Fruit fly (Drosophila melanogaster): ENCODE results near the gene form3.

form3 gene

dm6 chr3L:7156239-7156638 lies 61.6 kb downstream of the form3 start:
- TF ChIP-seq CG12768 (GFP tag; optimal IDR thresholded peaks at IDR 0.05), result no peak
- TF ChIP-seq CG11617 (GFP tag; optimal IDR thresholded peaks at IDR 0.05), result no peak
- TF ChIP-seq Hr96 (GFP tag; optimal IDR thresholded peaks at IDR 0.05), result no peak
- TF ChIP-seq CG7045 (GFP tag; optimal IDR thresholded peaks at IDR 0.05), result no peak
- TF ChIP-seq pad (GFP tag; optimal IDR thresholded peaks at IDR 0.05), result no peak
- no peak for TF ChIP-seq ovo (GFP tag; optimal IDR thresholded peaks at IDR 0.05)
- no peak for TF ChIP-seq CG14711 (tag; optimal IDR thresholded peaks at IDR 0.05)
- TF ChIP-seq toe (GFP tag; optimal IDR thresholded peaks at IDR 0.05), result no peak
- TF ChIP-seq tj (GFP tag; optimal IDR thresholded peaks at IDR 0.05), result no peak
- TF ChIP-seq CG7101 (tag; optimal IDR thresholded peaks at IDR 0.05), result no peak
- TF ChIP-seq Crg-1 (GFP tag; optimal IDR thresholded peaks at IDR 0.05), result no peak
- TF ChIP-seq bab1 (GFP tag; optimal IDR thresholded peaks at IDR 0.05), result no peak
- no peak for TF ChIP-seq cnc (optimal IDR thresholded peaks at IDR 0.05)
- TF ChIP-seq kay (GFP tag; ENCODE audit: borderline replicate concordance), result no peak
- TF ChIP-seq CG1620 (GFP tag; optimal IDR thresholded peaks at IDR 0.05), result no peak

DNA sequence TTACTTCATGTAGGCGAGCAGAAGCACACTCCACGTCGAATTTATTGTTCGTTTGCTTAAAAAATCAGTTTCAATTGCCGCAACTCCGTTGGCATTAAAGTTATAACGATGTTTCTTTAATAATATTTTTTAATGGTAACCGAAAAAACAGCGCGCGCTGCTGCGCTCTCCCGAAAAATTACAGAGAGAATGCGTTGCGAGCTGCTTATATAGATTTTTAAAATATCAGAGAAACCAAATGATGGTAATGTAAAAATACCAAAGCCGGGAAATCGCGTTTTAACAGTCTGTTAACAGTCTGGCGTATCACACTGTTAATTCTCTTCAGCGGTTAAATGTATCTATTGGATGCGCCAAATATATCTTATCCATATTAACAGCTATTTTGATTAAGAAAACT lies 62.3 kb downstream of the form3 start, which contains the start of gene corn:
Gene corn (minus strand): TSS at position 184 of the 400 bp plus-strand sequence.
- TF ChIP-seq CG12768 (GFP tag; optimal IDR thresholded peaks at IDR 0.05), result no peak
- peak; percentile 6 for TF ChIP-seq CG7101 (tag; optimal IDR thresholded peaks at IDR 0.05)

DNA sequence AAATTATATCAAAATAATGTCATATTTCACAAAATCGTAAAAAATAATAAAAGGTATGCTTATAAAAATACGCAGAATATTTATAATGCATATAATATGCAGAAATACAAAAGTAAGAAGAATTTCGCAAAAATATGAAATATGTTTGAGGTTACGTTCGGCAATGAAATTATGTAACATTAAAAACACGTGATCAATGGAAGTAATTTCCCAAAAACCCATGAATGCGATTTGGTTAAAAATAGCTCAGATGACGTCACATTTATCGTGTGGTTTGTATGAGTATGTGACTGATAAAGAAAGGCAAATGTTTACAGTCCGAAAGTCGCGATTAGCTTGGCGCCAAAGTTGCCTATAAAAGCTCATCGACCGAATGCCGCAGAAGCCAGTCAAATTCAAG lies 63.1 kb downstream of the form3 start, which contains the start of gene CG8620:
Gene CG8620 (plus strand): TSS at position 387 of the 400 bp plus-strand sequence.
- TF ChIP-seq toe (GFP tag; optimal IDR thresholded peaks at IDR 0.05) (no peak), Hr96 (GFP tag; optimal IDR thresholded peaks at IDR 0.05) (no peak), CG12768 (GFP tag; optimal IDR thresholded peaks at IDR 0.05) (no peak), CG1620 (GFP tag; optimal IDR thresholded peaks at IDR 0.05) (no peak), CG7101 (tag; optimal IDR thresholded peaks at IDR 0.05) (no peak), Clk (GFP tag; optimal IDR thresholded peaks at IDR 0.05) (no peak), CG5204 (GFP tag; optimal IDR thresholded peaks at IDR 0.05) (no peak), cnc (optimal IDR thresholded peaks at IDR 0.05) (no peak), ovo (GFP tag; optimal IDR thresholded peaks at IDR 0.05) (no peak)

DNA sequence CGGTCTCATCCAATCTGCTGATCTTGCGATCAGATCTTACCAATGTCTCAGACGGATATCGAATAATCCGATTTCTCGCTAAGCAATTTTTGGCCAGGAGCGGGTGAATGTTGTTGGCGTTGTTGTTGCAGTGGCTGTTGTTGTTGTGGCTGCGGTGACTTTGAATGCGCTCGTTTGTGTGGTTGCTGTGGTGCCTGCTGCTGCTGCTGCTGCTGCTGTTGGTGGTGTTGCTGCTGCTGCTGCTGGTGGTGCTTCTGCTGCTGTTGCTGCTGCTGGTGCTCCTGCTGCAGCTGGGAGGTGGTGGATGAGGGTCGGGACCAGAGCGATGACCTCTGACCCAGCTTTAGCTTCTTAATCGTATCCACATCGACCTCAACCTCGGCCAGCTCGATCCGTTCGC lies 66.7 kb downstream of the form3 start:
- TF ChIP-seq bab1 (GFP tag; optimal IDR thresholded peaks at IDR 0.05) (no peak), CG33017 (tag; optimal IDR thresholded peaks at IDR 0.05) (no peak), Hr96 (GFP tag; optimal IDR thresholded peaks at IDR 0.05) (no peak), CG7101 (tag; optimal IDR thresholded peaks at IDR 0.05) (no peak), Crg-1 (GFP tag; optimal IDR thresholded peaks at IDR 0.05) (no peak), CG11617 (GFP tag; optimal IDR thresholded peaks at IDR 0.05) (no peak), cic (GFP tag; optimal IDR thresholded peaks at IDR 0.05) (no peak), CG5204 (GFP tag; optimal IDR thresholded peaks at IDR 0.05) (no peak), Mnt (GFP tag; optimal IDR thresholded peaks at IDR 0.05) (no peak), pad (GFP tag; optimal IDR thresholded peaks at IDR 0.05) (no peak), toe (GFP tag; optimal IDR thresholded peaks at IDR 0.05) (no peak), CG1620 (GFP tag; optimal IDR thresholded peaks at IDR 0.05) (no peak), ovo (GFP tag; optimal IDR thresholded peaks at IDR 0.05) (no peak)

dm6 chr3L:7161924-7162323 lies 67.3 kb downstream of the form3 start:
- no peak for TF ChIP-seq CG7101 (tag; optimal IDR thresholded peaks at IDR 0.05)
- no peak for TF ChIP-seq CG14711 (tag; optimal IDR thresholded peaks at IDR 0.05)
- no peak for TF ChIP-seq ovo (GFP tag; optimal IDR thresholded peaks at IDR 0.05)
- no peak for TF ChIP-seq Hr96 (GFP tag; optimal IDR thresholded peaks at IDR 0.05)
- no peak for TF ChIP-seq CG1620 (GFP tag; optimal IDR thresholded peaks at IDR 0.05)
- TF ChIP-seq pad (GFP tag; optimal IDR thresholded peaks at IDR 0.05), result no peak
- TF ChIP-seq Crg-1 (GFP tag; optimal IDR thresholded peaks at IDR 0.05), result no peak
- no peak for TF ChIP-seq Mnt (GFP tag; optimal IDR thresholded peaks at IDR 0.05)
- TF ChIP-seq toe (GFP tag; optimal IDR thresholded peaks at IDR 0.05), result no peak
- no peak for TF ChIP-seq CG7045 (GFP tag; optimal IDR thresholded peaks at IDR 0.05)
- no peak for TF ChIP-seq cnc (optimal IDR thresholded peaks at IDR 0.05)
- TF ChIP-seq kay (GFP tag; ENCODE audit: borderline replicate concordance), result no peak
- no peak for TF ChIP-seq CG5204 (GFP tag; optimal IDR thresholded peaks at IDR 0.05)
- no peak for TF ChIP-seq cic (GFP tag; optimal IDR thresholded peaks at IDR 0.05)
- no peak for TF ChIP-seq tj (GFP tag; optimal IDR thresholded peaks at IDR 0.05)
- TF ChIP-seq bab1 (GFP tag; optimal IDR thresholded peaks at IDR 0.05), result no peak
- no peak for TF ChIP-seq CG12768 (GFP tag; optimal IDR thresholded peaks at IDR 0.05)
- TF ChIP-seq Clk (GFP tag; optimal IDR thresholded peaks at IDR 0.05), result no peak
- no peak for TF ChIP-seq CG11617 (GFP tag; optimal IDR thresholded peaks at IDR 0.05)
- TF ChIP-seq CG33017 (tag; optimal IDR thresholded peaks at IDR 0.05), result no peak
